Worm (Caenorhabditis elegans) whole organism, late embryonic: Measurements from ENCODE around the gene C03B1.13.
A peak's percentile ranks its signal among the peaks of the same experiment; 100 is the strongest.

Experiments used
- F13H6.1 ChIP-seq: sonication (generic microtip); optimal IDR thresholded peaks from 2 replicates; lab custom pipeline; 2016; ENCODE audit warnings: missing genetic modification characterization, missing compliant biosample characterization
- K09A11.1 ChIP-seq: sonication (generic microtip); optimal IDR thresholded peaks from 2 replicates; lab custom pipeline; 2017; ENCODE audit warnings: antibody characterized with exemption, mild to moderate bottlenecking, missing genetic modification characterization, missing compliant biosample characterization; ENCODE audit not compliant: insufficient read depth
- T23F11.4 ChIP-seq: fragments of 200-800 bp; sonication (Bioruptor generic); optimal IDR thresholded peaks from 2 replicates; lab custom pipeline; 2018; ENCODE audit warnings: mild to moderate bottlenecking, missing genetic modification characterization, missing compliant biosample characterization
- ama-1 ChIP-seq: fragments of 150-350 bp; optimal IDR thresholded peaks from 2 replicates; lab custom pipeline; 2014
- ceh-14 ChIP-seq: sonication (generic microtip); optimal IDR thresholded peaks from 2 replicates; lab custom pipeline; 2016; ENCODE audit warnings: missing genotype, missing genetic modification characterization, missing compliant biosample characterization
- ceh-18 ChIP-seq: sonication (generic microtip); optimal IDR thresholded peaks from 2 replicates; lab custom pipeline; 2016; ENCODE audit warnings: missing genetic modification characterization, missing compliant biosample characterization
- ceh-2 ChIP-seq: sonication (generic microtip); optimal IDR thresholded peaks from 2 replicates; lab custom pipeline; 2016; ENCODE audit warnings: missing genotype, missing genetic modification characterization, missing compliant biosample characterization
- ceh-22 ChIP-seq: sonication (generic microtip); optimal IDR thresholded peaks from 2 replicates; lab custom pipeline; 2017; ENCODE audit warnings: missing biosample characterization, missing genetic modification characterization
- ceh-30 ChIP-seq: fragments of 150-350 bp; optimal IDR thresholded peaks from 2 replicates; lab custom pipeline; 2014; ENCODE audit warnings: missing biosample characterization, missing genetic modification characterization
- ceh-34 ChIP-seq: sonication (generic microtip); optimal IDR thresholded peaks from 2 replicates; lab custom pipeline; 2016; ENCODE audit warnings: mild to moderate bottlenecking, missing genetic modification characterization, missing compliant biosample characterization
- ceh-45 ChIP-seq: fragments of 200-800 bp; sonication (Bioruptor generic); IDR thresholded peaks from 2 replicates; pipeline ENCODE4 v1.3.6; 2022; ENCODE audit warnings: missing genetic modification reagents, missing genetic modification characterization, missing compliant biosample characterization
- ceh-6 ChIP-seq: fragments of 200-800 bp; sonication (Bioruptor generic); optimal IDR thresholded peaks from 2 replicates; lab custom pipeline; 2018; ENCODE audit warnings: mild to moderate bottlenecking, missing genetic modification characterization, missing compliant biosample characterization
- ceh-9 ChIP-seq: sonication (generic microtip); optimal IDR thresholded peaks from 2 replicates; lab custom pipeline; 2016; ENCODE audit warnings: mild to moderate bottlenecking, missing genetic modification characterization, inconsistent platforms, missing compliant biosample characterization
- che-1 ChIP-seq: sonication (generic microtip); optimal IDR thresholded peaks from 2 replicates; lab custom pipeline; 2016; ENCODE audit warnings: mild to moderate bottlenecking, missing genetic modification characterization, missing compliant biosample characterization
- dmd-4 ChIP-seq: sonication (generic microtip); optimal IDR thresholded peaks from 2 replicates; lab custom pipeline; 2016; ENCODE audit warnings: borderline replicate concordance, missing genetic modification characterization, missing compliant biosample characterization
- elt-2 ChIP-seq: sonication (generic microtip); optimal IDR thresholded peaks from 2 replicates; lab custom pipeline; 2016; ENCODE audit warnings: missing genetic modification reagents, missing genetic modification characterization, missing compliant biosample characterization
- ets-4 ChIP-seq: sonication (generic microtip); optimal IDR thresholded peaks from 2 replicates; lab custom pipeline; 2016; ENCODE audit warnings: missing genetic modification characterization, missing compliant biosample characterization
- eyg-1 ChIP-seq: sonication (generic microtip); optimal IDR thresholded peaks from 2 replicates; lab custom pipeline; 2016; ENCODE audit warnings: missing genotype, missing genetic modification characterization, missing compliant biosample characterization
- fax-1 ChIP-seq: sonication (generic microtip); optimal IDR thresholded peaks from 2 replicates; lab custom pipeline; 2016; ENCODE audit warnings: missing genotype, missing genetic modification characterization, missing compliant biosample characterization
- fkh-10 ChIP-seq: fragments of 150-350 bp; optimal IDR thresholded peaks from 2 replicates; lab custom pipeline; 2014; ENCODE audit warnings: missing biosample characterization, missing genetic modification reagents, missing genetic modification characterization
- hlh-13 ChIP-seq: fragments of 200-800 bp; sonication (Bioruptor generic); optimal IDR thresholded peaks from 2 replicates; lab custom pipeline; 2018; ENCODE audit warnings: mild to moderate bottlenecking, missing genetic modification characterization, missing compliant biosample characterization
- hlh-15 ChIP-seq: sonication (generic microtip); optimal IDR thresholded peaks from 2 replicates; lab custom pipeline; 2016; ENCODE audit warnings: missing genetic modification characterization, missing compliant biosample characterization
- hlh-6 ChIP-seq: sonication (generic microtip); optimal IDR thresholded peaks from 2 replicates; lab custom pipeline; 2016; ENCODE audit warnings: missing genotype, missing genetic modification characterization, missing compliant biosample characterization
- hlh-8 ChIP-seq: sonication (generic microtip); optimal IDR thresholded peaks from 2 replicates; lab custom pipeline; 2016; ENCODE audit warnings: missing genotype, missing genetic modification characterization, missing compliant biosample characterization
- lim-6 ChIP-seq: sonication (generic microtip); optimal IDR thresholded peaks from 2 replicates; lab custom pipeline; 2016; ENCODE audit warnings: missing genetic modification characterization, missing compliant biosample characterization
- lin-11 ChIP-seq: fragments of 200-800 bp; sonication (Bioruptor generic); optimal IDR thresholded peaks from 2 replicates; lab custom pipeline; 2018; ENCODE audit warnings: mild to moderate bottlenecking, missing genetic modification characterization, missing compliant biosample characterization
- madf-2 ChIP-seq: sonication (generic microtip); optimal IDR thresholded peaks from 2 replicates; lab custom pipeline; 2017; ENCODE audit warnings: missing genetic modification characterization, missing compliant biosample characterization
- nhr-232 ChIP-seq: sonication (generic microtip); optimal IDR thresholded peaks from 2 replicates; lab custom pipeline; 2016; ENCODE audit warnings: missing genetic modification characterization, missing compliant biosample characterization
- npax-4 ChIP-seq: sonication (generic microtip); optimal IDR thresholded peaks from 2 replicates; lab custom pipeline; 2016; ENCODE audit warnings: missing genetic modification characterization, missing compliant biosample characterization
- odd-2 ChIP-seq: sonication (generic microtip); optimal IDR thresholded peaks from 2 replicates; lab custom pipeline; 2017; ENCODE audit warnings: antibody characterized with exemption, mild to moderate bottlenecking, missing genetic modification characterization, missing compliant biosample characterization
- pax-1 ChIP-seq: fragments of 150-350 bp; optimal IDR thresholded peaks from 2 replicates; lab custom pipeline; 2014; ENCODE audit warnings: missing biosample characterization, missing genetic modification characterization
- pha-2 ChIP-seq: sonication (generic microtip); optimal IDR thresholded peaks from 2 replicates; lab custom pipeline; 2017; ENCODE audit warnings: mild to moderate bottlenecking, missing genetic modification characterization, missing compliant biosample characterization
- ref-2 ChIP-seq: sonication (generic microtip); optimal IDR thresholded peaks from 2 replicates; lab custom pipeline; 2016; ENCODE audit warnings: missing genetic modification characterization, missing compliant biosample characterization
- rnt-1 ChIP-seq: sonication (generic microtip); optimal IDR thresholded peaks from 2 replicates; lab custom pipeline; 2016; ENCODE audit warnings: missing genetic modification characterization, missing compliant biosample characterization
- sdc-2 ChIP-seq: sonication (generic microtip); optimal IDR thresholded peaks from 2 replicates; lab custom pipeline; 2016; ENCODE audit warnings: missing genotype, missing genetic modification characterization, missing compliant biosample characterization
- tbx-7 ChIP-seq: sonication (generic microtip); optimal IDR thresholded peaks from 2 replicates; lab custom pipeline; 2016; ENCODE audit warnings: missing genotype, missing genetic modification characterization, missing compliant biosample characterization
- unc-3 ChIP-seq, 2 experiments: fragments of 200-800 bp in 1 of 2; sonication (Bioruptor generic) in 1 of 2; sonication (generic microtip) in 1 of 2; conservative IDR thresholded peaks in 1 of 2; optimal IDR thresholded peaks in 1 of 2; 2 replicates each; pipeline versions ENCODE4 v1.3.6 to Lab custom; 2016 to 2022; ENCODE audit warnings: missing compliant biosample characterization in 2 of 2, missing genetic modification characterization in 2 of 2, missing genetic modification reagents in 1 of 2
- unc-42 ChIP-seq: sonication (generic microtip); optimal IDR thresholded peaks from 2 replicates; lab custom pipeline; 2016; ENCODE audit warnings: missing genotype, missing genetic modification characterization, missing compliant biosample characterization
- unc-55 ChIP-seq: sonication (generic microtip); optimal IDR thresholded peaks from 2 replicates; lab custom pipeline; 2017; ENCODE audit warnings: missing biosample characterization, missing genetic modification reagents, missing genetic modification characterization
- unc-86 ChIP-seq: sonication (generic microtip); optimal IDR thresholded peaks from 2 replicates; lab custom pipeline; 2016; ENCODE audit warnings: missing genetic modification characterization, missing compliant biosample characterization
- zip-5 ChIP-seq: sonication (generic microtip); optimal IDR thresholded peaks from 2 replicates; lab custom pipeline; 2016; ENCODE audit warnings: missing genetic modification characterization, missing compliant biosample characterization
- ztf-16 ChIP-seq: sonication (generic microtip); optimal IDR thresholded peaks from 2 replicates; lab custom pipeline; 2017; ENCODE audit warnings: missing genetic modification characterization, missing compliant biosample characterization

Gene C03B1.13

DNA sequence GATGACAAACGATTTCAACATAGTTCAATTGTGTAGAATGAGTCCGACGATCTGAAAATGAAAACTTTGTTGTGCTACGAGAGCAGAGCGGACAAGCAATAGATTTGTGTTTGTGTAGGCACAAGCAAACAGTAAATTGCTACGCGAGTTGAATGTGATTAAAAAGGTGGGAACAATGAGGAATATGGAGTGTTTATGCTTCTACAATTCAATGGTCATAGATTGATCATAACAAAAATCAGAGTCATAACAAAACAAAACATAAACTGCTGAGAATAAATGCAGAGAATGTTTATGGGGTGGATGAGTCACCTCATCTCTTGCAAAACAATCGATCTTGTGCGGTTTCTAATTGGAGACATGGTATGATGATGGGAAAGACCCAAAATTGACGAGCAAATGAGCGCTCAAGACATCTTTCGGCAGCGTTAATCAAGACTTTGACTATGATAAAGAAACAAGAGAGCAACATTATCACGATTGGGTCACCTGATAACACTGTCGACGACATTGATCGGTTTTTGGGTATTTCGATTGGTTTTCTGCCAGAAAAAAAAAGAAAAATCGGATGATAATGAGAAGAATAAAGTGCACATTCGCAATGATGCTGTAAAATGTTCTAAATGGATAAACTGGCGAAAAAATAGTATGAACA, 39.9 kb upstream of the C03B1.13 start, which contains the start of gene lmp-1:
Gene lmp-1 (minus strand): TSS at position 51 of the 655 bp plus-strand sequence.
- TF ChIP-seq elt-2 = peak; percentile 58
- TF ChIP-seq madf-2 (tag; lab: Kevin White, UChicago) = no peak

ce11 chrX:6374451-6374850, 36.6 kb upstream of the C03B1.13 start, which contains the start of gene C03B1.1:
TSS of gene C03B1.1 (plus strand) at chrX:6374751.
- no peak for TF ChIP-seq npax-4 (tag; lab: Kevin White, UChicago)
- no peak for TF ChIP-seq ceh-14 (tag; lab: Kevin White, UChicago)
- no peak for TF ChIP-seq ceh-18
- no peak for TF ChIP-seq eyg-1
- TF ChIP-seq che-1 = no peak
- no peak for TF ChIP-seq fkh-10
- no peak for TF ChIP-seq ceh-22 (tag; lab: Kevin White, UChicago)
- no peak for TF ChIP-seq ref-2 (tag; lab: Kevin White, UChicago)
- no peak for TF ChIP-seq rnt-1 (tag; lab: Kevin White, UChicago)
- no peak for TF ChIP-seq unc-86
- no peak for TF ChIP-seq ceh-30 (tag; lab: Kevin White, UChicago)

ce11 chrX:6373348-6373747, 35.5 kb upstream of the C03B1.13 start, which contains the start of gene C03B1.17:
TSS of gene C03B1.17 (plus strand) at chrX:6373648.
- TF ChIP-seq ets-4 (tag; lab: Kevin White, UChicago) (no peak), ama-1 (lab: Kevin White, UChicago) (no peak), hlh-6 (tag; lab: Kevin White, UChicago) (no peak), ceh-45 (no peak), pax-1 (tag; lab: Kevin White, UChicago) (no peak), fax-1 (tag; lab: Kevin White, UChicago) (no peak), zip-5 (tag; lab: Kevin White, UChicago) (no peak), madf-2 (tag; lab: Kevin White, UChicago) (no peak), dmd-4 (tag; lab: Kevin White, UChicago) (no peak), sdc-2 (tag; lab: Kevin White, UChicago) (no peak), eyg-1 (no peak), unc-86 (no peak), ceh-18 (no peak)
- TF ChIP-seq, all 69 proteins: peak for 0

DNA sequence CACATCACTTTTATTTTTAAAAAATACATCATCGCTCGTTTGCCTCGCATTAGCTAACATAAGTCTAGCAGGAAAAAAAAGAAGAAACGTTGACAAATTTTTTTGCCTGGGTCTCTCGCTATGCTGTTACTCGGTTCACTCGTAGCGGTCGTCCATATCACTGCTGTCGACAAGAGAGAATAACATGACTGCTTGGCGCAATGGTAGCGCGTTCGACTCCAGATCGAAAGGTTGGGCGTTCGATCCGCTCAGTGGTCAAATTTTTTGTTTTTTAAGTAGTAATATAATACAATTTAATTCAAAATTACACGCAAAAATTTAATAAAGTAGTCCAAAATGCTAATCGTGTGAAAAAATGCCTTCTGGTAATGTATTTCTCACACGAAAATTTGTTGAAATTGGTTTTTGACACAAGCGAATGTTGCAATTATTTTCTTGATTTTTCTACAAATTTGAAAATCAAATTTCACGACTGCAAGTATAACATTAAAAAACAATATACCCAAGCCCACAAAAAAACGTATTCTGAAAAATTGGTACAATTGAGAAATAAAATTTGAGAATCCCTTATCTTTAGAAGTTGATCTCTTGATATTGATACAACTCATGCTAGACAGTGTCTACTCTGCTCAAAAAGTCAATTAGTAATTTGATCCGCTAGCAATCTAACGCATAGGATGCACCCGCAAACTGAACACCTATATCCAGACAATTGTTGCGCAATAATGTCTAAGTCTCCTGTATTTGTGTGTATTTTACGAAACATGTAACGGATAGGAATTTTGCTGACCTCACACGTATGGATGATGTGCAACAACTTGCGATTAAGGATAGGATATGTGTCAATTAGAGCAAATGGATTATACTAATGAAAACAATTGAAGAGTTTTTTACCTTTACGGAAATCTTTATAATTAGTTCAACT, 33.6 kb upstream of the C03B1.13 start:
- no peak for TF ChIP-seq unc-42 (tag; lab: Kevin White, UChicago)
- peak; percentile 42 for TF ChIP-seq ceh-9 (tag; lab: Kevin White, UChicago)
- TF ChIP-seq hlh-13 = peak; percentile 43
- TF ChIP-seq sdc-2 (tag; lab: Kevin White, UChicago) = peak; percentile 70
- peak; percentile 38 for TF ChIP-seq ceh-2 (tag; lab: Kevin White, UChicago)
- peak; percentile 45 for TF ChIP-seq nhr-232 (tag; lab: Kevin White, UChicago)
- TF ChIP-seq ztf-16 (tag; lab: Kevin White, UChicago) = peak; percentile 61
- TF ChIP-seq T23F11.4 (GFP tag; lab: Kevin White, UChicago) = peak; percentile 49
- peak; percentile 45 for TF ChIP-seq eyg-1
- TF ChIP-seq unc-86 = peak; percentile 62
- TF ChIP-seq fax-1 (tag; lab: Kevin White, UChicago) = peak; percentile 61
- TF ChIP-seq F13H6.1 (tag; lab: Kevin White, UChicago) = peak; percentile 17
- peak; percentile 50 for TF ChIP-seq dmd-4 (tag; lab: Kevin White, UChicago)
- TF ChIP-seq ref-2 (tag; lab: Kevin White, UChicago) = peak; percentile 48
- peak; percentile 70 for TF ChIP-seq lin-11
- no peak for TF ChIP-seq ama-1 (lab: Kevin White, UChicago)
- TF ChIP-seq npax-4 (tag; lab: Kevin White, UChicago) = peak; percentile 12
- peak; percentile 59 for TF ChIP-seq hlh-8 (tag; lab: Kevin White, UChicago)
- TF ChIP-seq ceh-6 (GFP tag; lab: Kevin White, UChicago) = peak; percentile 70
- peak; percentile 77 for TF ChIP-seq unc-3 (GFP tag; conservative IDR thresholded peaks at IDR 0.05; lab: Robert Waterston, UW)
- no peak for TF ChIP-seq unc-3 (tag; optimal IDR thresholded peaks at IDR 0.05; lab: Kevin White, UChicago)
- no peak for TF ChIP-seq tbx-7 (tag; lab: Kevin White, UChicago)
- TF ChIP-seq ceh-34 (tag; lab: Kevin White, UChicago) = no peak
- no peak for TF ChIP-seq K09A11.1 (tag; lab: Kevin White, UChicago)
- no peak for TF ChIP-seq lim-6 (tag; lab: Kevin White, UChicago)
- peak; percentile 47 for TF ChIP-seq madf-2 (tag; lab: Kevin White, UChicago)
- TF ChIP-seq pha-2 (tag; lab: Kevin White, UChicago) = peak; percentile 68
- no peak for TF ChIP-seq odd-2
- no peak for TF ChIP-seq fkh-10
- peak; percentile 47 for TF ChIP-seq hlh-15 (tag; lab: Kevin White, UChicago)
- peak; percentile 81 for TF ChIP-seq ceh-14 (tag; lab: Kevin White, UChicago)
- TF ChIP-seq unc-55 (GFP tag; lab: Kevin White, UChicago) = no peak
